Fruit fly (Drosophila melanogaster) whole organism, embryonic: ENCODE data around the gene chrb.

ENCODE experiments used
- CG13424 ChIP-seq: fragments of 200-800 bp; sonication (Bioruptor generic); optimal IDR thresholded peaks from 2 replicates; lab custom pipeline; 2019; ENCODE audit warnings: missing biosample characterization, mild to moderate bottlenecking, missing genetic modification characterization, moderate library complexity
- CG2202 ChIP-seq: fragments of 200-800 bp; sonication (Bioruptor generic); optimal IDR thresholded peaks from 2 replicates; lab custom pipeline; 2018; ENCODE audit warnings: missing biosample characterization, mild to moderate bottlenecking, missing genetic modification characterization
- HHEX ChIP-seq: fragments of 200-800 bp; sonication (Bioruptor generic); optimal IDR thresholded peaks from 3 replicates; lab custom pipeline; 2017; ENCODE audit warnings: missing biosample characterization, mild to moderate bottlenecking, missing genetic modification characterization, missing genetic modification reagents
- NfI ChIP-seq: fragments of 200-800 bp; sonication (Bioruptor generic); optimal IDR thresholded peaks from 3 replicates; lab custom pipeline; 2018; ENCODE audit warnings: missing biosample characterization, mild to moderate bottlenecking, missing genetic modification characterization, moderate library complexity
- klu ChIP-seq: fragments of 200-800 bp; sonication (Bioruptor generic); IDR thresholded peaks from 2 replicates; pipeline ENCODE4 v1.3.6; 2022; ENCODE audit warnings: missing biosample characterization, missing genetic modification characterization

DNA sequence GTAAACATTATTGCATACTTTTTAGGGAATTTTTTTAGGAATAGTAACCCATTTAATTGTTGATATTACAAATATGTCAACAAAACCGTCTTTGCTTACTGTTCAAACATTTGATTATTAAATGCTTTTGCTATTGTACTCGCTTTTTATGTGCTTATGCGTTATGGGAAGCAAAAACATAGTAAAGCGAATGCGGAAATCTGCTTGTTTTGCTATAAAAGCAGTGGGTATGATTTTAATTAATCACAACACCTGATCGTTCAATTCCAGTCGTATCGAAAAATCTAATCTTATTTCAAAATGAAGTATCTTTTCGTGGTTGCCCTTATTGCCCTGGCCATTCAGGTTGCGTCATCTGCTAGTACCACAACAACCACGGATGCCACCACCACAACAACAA lies 21.0 kb downstream of the chrb start, which contains the start of gene CG33500:
- TF ChIP-seq HHEX (GFP tag; lab: Kevin White, UChicago), result no peak
- no peak for TF ChIP-seq klu (GFP tag; lab: Robert Waterston, UW)
- TF ChIP-seq CG13424, result no peak
- no peak for TF ChIP-seq NfI (GFP tag; lab: Kevin White, UChicago)
- no peak for TF ChIP-seq CG2202
